Worm (Caenorhabditis elegans) whole organism, late embryonic: ENCODE data around the gene K09G1.2.

Experiments used
- T23F11.4 ChIP-seq: fragments of 200-800 bp; sonication (Bioruptor generic); optimal IDR thresholded peaks from 2 replicates; lab custom pipeline; 2018; ENCODE audit warnings: mild to moderate bottlenecking, missing genetic modification characterization, missing compliant biosample characterization
- ceh-9 ChIP-seq: sonication (generic microtip); optimal IDR thresholded peaks from 2 replicates; lab custom pipeline; 2016; ENCODE audit warnings: mild to moderate bottlenecking, missing genetic modification characterization, inconsistent platforms, missing compliant biosample characterization
- gmeb-2 ChIP-seq: sonication (generic microtip); optimal IDR thresholded peaks from 2 replicates; lab custom pipeline; 2016; ENCODE audit warnings: missing genetic modification characterization, inconsistent platforms, missing compliant biosample characterization
- hlh-15 ChIP-seq: sonication (generic microtip); optimal IDR thresholded peaks from 2 replicates; lab custom pipeline; 2016; ENCODE audit warnings: missing genetic modification characterization, missing compliant biosample characterization
- pha-4 ChIP-seq: fragments of 150-350 bp; optimal IDR thresholded peaks from 2 replicates; lab custom pipeline; 2018; ENCODE audit warnings: missing biosample characterization, missing genetic modification reagents, missing genetic modification characterization
- unc-55 ChIP-seq: sonication (generic microtip); optimal IDR thresholded peaks from 2 replicates; lab custom pipeline; 2017; ENCODE audit warnings: missing biosample characterization, missing genetic modification reagents, missing genetic modification characterization

- TF ChIP-seq pha-4 (tag; lab: Kevin White, UChicago) (no peak), gmeb-2 (tag; lab: Kevin White, UChicago) (no peak), ceh-9 (tag; lab: Kevin White, UChicago) (no peak), hlh-15 (no peak), unc-55 (GFP tag; lab: Kevin White, UChicago) (no peak), T23F11.4 (no peak)
Observed at ce11 chrV:9629114-9629513, 38.7 kb downstream of the K09G1.2 start, which contains the start of gene idpc-3.
